Worm (Caenorhabditis elegans): ENCODE measurements around the gene F10A3.4.

F10A3.4 gene

DNA sequence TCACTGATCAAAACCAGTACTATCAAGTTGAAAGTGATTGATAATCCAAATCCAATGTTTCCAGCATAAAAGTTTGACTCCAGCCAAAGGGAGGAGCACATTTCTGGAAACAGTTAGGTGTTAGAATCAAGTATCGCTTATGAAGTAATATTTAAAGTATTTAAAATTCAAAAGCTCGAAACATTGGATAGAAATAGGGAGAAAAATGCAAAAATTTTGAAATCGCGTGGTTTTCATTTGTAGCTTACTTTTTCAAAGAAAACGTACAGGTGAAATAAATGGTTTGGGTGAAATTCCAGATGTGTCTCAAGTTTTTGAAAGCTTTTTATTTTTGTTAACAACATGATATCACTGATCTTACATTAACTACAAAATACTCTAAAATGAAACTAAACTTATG lies 20.1 kb downstream of the F10A3.4 start, which contains the start of gene str-111:
str-111 (minus strand) TSS at position 101 of the 400 bp plus-strand sequence.
- TF ChIP-seq med-1 (GFP tag; optimal IDR thresholded peaks at IDR 0.05; ENCODE audit: insufficient read depth), result no peak
- no peak for TF ChIP-seq ref-1 (GFP tag; conservative IDR thresholded peaks at IDR 0.05)
- TF ChIP-seq cog-1 (tag; optimal IDR thresholded peaks at IDR 0.05), result no peak

DNA sequence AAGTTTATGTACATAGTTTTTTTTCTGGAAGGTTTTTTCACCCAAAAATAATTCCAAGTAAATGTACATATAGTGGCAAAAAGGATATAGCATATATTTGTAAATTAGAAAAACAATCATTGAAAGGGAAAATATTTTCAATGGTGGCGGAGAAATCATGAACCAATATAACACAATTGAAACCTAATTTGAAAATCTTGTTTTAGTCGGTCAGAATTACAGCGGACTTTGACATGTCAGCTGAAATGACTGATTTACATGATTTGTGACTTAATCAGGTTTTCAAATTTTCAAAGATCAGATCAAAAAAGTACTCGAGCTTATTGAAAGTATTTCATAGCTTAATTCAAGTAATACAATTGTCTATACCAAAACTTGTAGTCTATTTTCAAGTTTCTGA lies 22.8 kb downstream of the F10A3.4 start, which contains the start of gene K05D4.9:
K05D4.9 (minus strand) TSS at position 101 of the 400 bp plus-strand sequence.
- no peak for TF ChIP-seq cog-1 (tag; optimal IDR thresholded peaks at IDR 0.05)
- TF ChIP-seq T22C8.4 (GFP tag; IDR thresholded peaks at IDR 0.05), result no peak
- no peak for TF ChIP-seq ref-1 (GFP tag; conservative IDR thresholded peaks at IDR 0.05)
- TF ChIP-seq ztf-29 (GFP tag; IDR thresholded peaks at IDR 0.05), result no peak
- no peak for TF ChIP-seq tab-1 (GFP tag; IDR thresholded peaks at IDR 0.05)
- TF ChIP-seq ztf-23 (GFP tag; IDR thresholded peaks at IDR 0.05), result no peak
- TF ChIP-seq med-1 (GFP tag; optimal IDR thresholded peaks at IDR 0.05; ENCODE audit: insufficient read depth), result no peak
- TF ChIP-seq flt-1 (GFP tag; IDR thresholded peaks at IDR 0.05), result no peak
- no peak for TF ChIP-seq klf-2 (GFP tag; conservative IDR thresholded peaks at IDR 0.05)

DNA sequence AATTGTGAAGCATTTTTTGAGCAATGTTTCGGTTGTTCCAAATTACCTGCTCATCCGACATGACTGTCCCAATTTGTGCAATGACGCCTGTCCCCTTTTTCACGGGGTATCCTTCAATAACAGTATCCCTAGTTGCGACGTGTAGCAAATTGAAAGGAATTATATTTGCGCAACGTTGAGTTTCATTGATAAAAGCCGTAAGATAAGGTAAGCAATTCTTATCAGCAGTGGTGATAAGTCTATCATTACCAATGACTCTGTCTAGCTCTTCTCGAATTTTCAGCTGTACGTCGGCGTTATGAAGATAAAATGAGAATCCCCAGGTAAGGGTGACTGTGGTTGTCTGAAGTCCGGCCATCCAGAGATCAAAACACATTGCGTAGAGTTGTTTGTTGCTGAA lies 25.2 kb downstream of the F10A3.4 start:
- TF ChIP-seq tab-1 (GFP tag; IDR thresholded peaks at IDR 0.05), result no peak
- TF ChIP-seq ref-1 (GFP tag; conservative IDR thresholded peaks at IDR 0.05), result no peak
- TF ChIP-seq med-1 (GFP tag; optimal IDR thresholded peaks at IDR 0.05; ENCODE audit: insufficient read depth), result no peak
- TF ChIP-seq flt-1 (GFP tag; IDR thresholded peaks at IDR 0.05), result no peak

DNA sequence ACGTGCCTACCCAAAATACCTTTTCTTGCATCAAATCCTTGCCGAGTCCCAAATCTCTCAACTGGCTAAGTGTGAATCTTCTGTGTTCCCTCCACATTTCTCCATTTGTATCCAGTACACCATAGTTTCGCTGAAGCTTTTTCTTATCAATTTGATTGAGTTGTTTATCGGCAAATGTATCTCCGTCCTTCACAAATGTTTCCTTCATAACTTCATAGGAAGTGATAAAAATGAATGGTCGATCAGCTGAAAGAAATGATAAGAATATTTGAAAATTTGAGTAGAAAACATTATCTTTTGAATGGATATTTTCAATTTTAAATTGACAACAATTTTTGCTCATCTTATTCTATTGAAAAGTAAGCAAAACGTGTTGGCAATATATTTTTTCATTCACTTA lies 26.3 kb downstream of the F10A3.4 start:
- TF ChIP-seq ztf-23 (GFP tag; IDR thresholded peaks at IDR 0.05) (no peak), T22C8.4 (GFP tag; IDR thresholded peaks at IDR 0.05) (no peak), ztf-29 (GFP tag; IDR thresholded peaks at IDR 0.05) (no peak), med-1 (GFP tag; optimal IDR thresholded peaks at IDR 0.05; ENCODE audit: insufficient read depth) (no peak), klf-2 (GFP tag; conservative IDR thresholded peaks at IDR 0.05) (no peak), flt-1 (GFP tag; IDR thresholded peaks at IDR 0.05) (no peak), ref-1 (GFP tag; conservative IDR thresholded peaks at IDR 0.05) (no peak), tab-1 (GFP tag; IDR thresholded peaks at IDR 0.05) (no peak), cog-1 (tag; optimal IDR thresholded peaks at IDR 0.05) (no peak)

DNA sequence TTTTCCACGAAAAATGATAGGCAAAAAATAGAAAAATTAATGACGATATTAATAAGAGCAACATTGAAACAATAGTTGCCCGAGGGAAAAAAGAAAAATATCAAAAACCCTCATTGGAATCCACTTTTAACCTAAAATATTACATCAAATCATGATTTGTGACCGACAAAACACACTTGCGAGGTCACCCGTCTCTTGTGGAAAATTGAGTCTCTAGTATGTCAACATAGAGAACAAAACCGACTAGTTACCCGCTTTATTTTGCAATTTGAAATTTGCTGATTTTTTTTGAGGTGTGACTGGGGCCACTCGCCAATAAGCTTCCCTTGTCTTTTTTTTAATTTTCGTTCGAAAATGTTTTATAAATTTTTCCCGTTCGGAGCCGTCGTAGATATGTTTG lies 26.9 kb downstream of the F10A3.4 start, which contains the start of gene cyp-33D1:
cyp-33D1 (minus strand) TSS at position 101 of the 400 bp plus-strand sequence.
- TF ChIP-seq tab-1 (GFP tag; IDR thresholded peaks at IDR 0.05) (no peak), flt-1 (GFP tag; IDR thresholded peaks at IDR 0.05) (no peak), klf-2 (GFP tag; conservative IDR thresholded peaks at IDR 0.05) (no peak), ztf-23 (GFP tag; IDR thresholded peaks at IDR 0.05) (no peak), ref-1 (GFP tag; conservative IDR thresholded peaks at IDR 0.05) (no peak), cog-1 (tag; optimal IDR thresholded peaks at IDR 0.05) (no peak), T22C8.4 (GFP tag; IDR thresholded peaks at IDR 0.05) (no peak), med-1 (GFP tag; optimal IDR thresholded peaks at IDR 0.05; ENCODE audit: insufficient read depth) (no peak), ztf-29 (GFP tag; IDR thresholded peaks at IDR 0.05) (no peak)

DNA sequence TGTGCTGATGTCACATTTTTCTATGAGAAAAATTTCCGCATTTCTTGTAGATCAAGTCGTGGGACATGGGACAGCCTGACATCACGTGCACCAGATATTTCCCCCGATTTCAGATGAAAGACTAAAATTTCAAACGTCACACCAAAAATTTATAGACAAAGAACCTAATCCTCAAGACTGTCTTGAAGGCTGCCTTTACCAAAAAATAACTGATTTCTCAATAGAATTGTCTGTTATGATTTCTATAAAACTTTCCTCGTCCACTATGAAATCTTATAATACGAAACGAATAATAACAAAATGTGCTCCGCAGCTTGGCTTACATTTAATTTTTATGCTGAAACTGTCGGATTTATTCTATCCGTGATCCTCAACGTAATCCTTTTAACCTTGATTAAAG lies 31.4 kb downstream of the F10A3.4 start, which contains the start of gene str-106:
str-106 (plus strand) TSS at position 301 of the 400 bp plus-strand sequence.
- no peak for TF ChIP-seq med-1 (GFP tag; optimal IDR thresholded peaks at IDR 0.05; ENCODE audit: insufficient read depth)
- TF ChIP-seq cog-1 (tag; optimal IDR thresholded peaks at IDR 0.05), result no peak
- TF ChIP-seq ztf-29 (GFP tag; IDR thresholded peaks at IDR 0.05), result no peak
- no peak for TF ChIP-seq T22C8.4 (GFP tag; IDR thresholded peaks at IDR 0.05)

DNA sequence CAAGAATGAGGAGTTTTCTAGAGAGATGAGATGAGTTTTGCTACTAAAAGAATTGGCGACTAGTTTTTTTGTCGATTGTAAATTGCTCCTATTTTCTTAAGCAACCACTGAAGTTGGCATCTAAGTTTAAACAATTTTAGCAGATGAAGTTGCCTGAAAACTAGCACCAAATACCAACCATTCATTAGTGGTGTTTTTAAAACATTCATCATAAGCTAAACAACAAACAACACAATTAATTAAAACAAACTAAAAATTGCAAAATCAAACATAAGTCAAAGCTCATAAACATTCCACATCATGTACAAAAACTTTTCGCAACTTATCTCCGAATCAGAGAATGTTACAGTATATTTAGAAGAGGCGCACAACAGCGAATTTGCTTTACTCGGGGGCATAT lies 33.2 kb downstream of the F10A3.4 start, which contains the start of gene srz-13:
srz-13 (plus strand) TSS at position 301 of the 400 bp plus-strand sequence.
- TF ChIP-seq flt-1 (GFP tag; IDR thresholded peaks at IDR 0.05) (no peak), T22C8.4 (GFP tag; IDR thresholded peaks at IDR 0.05) (no peak), klf-2 (GFP tag; conservative IDR thresholded peaks at IDR 0.05) (no peak), tab-1 (GFP tag; IDR thresholded peaks at IDR 0.05) (no peak), ztf-29 (GFP tag; IDR thresholded peaks at IDR 0.05) (no peak), med-1 (GFP tag; optimal IDR thresholded peaks at IDR 0.05; ENCODE audit: insufficient read depth) (no peak), ref-1 (GFP tag; conservative IDR thresholded peaks at IDR 0.05) (no peak), cog-1 (tag; optimal IDR thresholded peaks at IDR 0.05) (no peak), ztf-23 (GFP tag; IDR thresholded peaks at IDR 0.05) (no peak)

DNA sequence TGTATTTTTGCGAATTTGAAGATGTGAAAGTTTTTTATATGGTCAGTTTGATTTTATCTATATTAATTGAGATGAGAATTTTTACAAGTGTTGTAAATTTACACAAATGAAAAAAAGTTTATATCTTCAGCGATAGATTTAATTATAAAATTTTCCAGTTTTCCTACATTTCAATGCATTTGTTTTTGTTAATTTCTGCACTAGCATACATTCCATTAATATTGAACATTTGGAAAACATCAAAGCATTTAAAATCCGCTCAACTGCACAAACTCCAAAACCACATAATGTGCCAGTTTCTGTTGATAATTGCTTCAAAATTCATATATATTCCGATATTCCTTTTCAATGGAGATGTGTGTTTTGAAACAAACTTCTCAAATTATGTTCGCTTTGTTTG lies 34.0 kb downstream of the F10A3.4 start, which contains the start of gene srh-277:
srh-277 (plus strand) TSS at position 301 of the 400 bp plus-strand sequence.
- TF ChIP-seq flt-1 (GFP tag; IDR thresholded peaks at IDR 0.05) (no peak), klf-2 (GFP tag; conservative IDR thresholded peaks at IDR 0.05) (no peak), med-1 (GFP tag; optimal IDR thresholded peaks at IDR 0.05; ENCODE audit: insufficient read depth) (no peak), ztf-23 (GFP tag; IDR thresholded peaks at IDR 0.05) (no peak), T22C8.4 (GFP tag; IDR thresholded peaks at IDR 0.05) (no peak), ztf-29 (GFP tag; IDR thresholded peaks at IDR 0.05) (no peak), ref-1 (GFP tag; conservative IDR thresholded peaks at IDR 0.05) (no peak), tab-1 (GFP tag; IDR thresholded peaks at IDR 0.05) (no peak), cog-1 (tag; optimal IDR thresholded peaks at IDR 0.05) (no peak)

DNA sequence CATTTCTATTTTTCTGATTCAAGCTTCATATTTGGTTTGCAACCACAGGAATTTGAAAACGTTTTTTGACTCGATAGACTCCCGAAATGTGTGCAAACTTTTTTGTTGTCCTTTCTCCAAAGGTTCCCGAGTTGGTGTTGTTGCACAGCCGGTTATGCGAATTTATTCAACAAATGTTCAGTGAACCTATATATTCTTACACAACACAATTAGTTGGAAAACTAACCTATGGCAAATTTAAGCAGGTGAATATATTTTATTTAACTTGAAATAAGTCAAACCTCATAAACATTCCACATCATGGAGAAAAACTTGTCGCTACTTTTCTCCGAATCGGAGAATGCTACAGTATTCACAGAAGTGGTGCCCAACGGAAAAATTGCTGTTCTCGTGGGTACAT lies 34.5 kb downstream of the F10A3.4 start, which contains the start of gene srz-14:
srz-14 (plus strand) TSS at position 301 of the 400 bp plus-strand sequence.
- no peak for TF ChIP-seq ztf-23 (GFP tag; IDR thresholded peaks at IDR 0.05)

DNA sequence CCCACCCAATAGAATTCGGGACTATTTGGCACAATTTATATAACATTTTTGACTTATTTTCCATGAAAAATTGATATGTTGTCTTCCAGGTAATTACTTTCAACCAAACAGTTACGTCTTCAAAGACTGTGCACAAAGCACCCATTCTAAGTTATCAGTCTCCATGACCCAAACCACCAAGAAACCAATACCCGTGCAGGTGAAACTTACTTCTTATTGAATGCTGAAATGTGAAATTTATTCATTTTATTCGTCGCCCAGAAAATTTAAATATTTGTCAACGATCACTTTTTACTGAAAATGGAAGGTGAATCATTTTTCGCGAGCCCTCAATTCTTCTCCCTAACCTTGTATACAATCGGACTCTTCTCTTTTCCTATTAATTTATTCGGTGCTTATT lies 41.6 kb downstream of the F10A3.4 start, which contains the start of gene srh-281:
srh-281 (plus strand) TSS at position 301 of the 400 bp plus-strand sequence.
- TF ChIP-seq med-1 (GFP tag; optimal IDR thresholded peaks at IDR 0.05; ENCODE audit: insufficient read depth), result no peak
- no peak for TF ChIP-seq cog-1 (tag; optimal IDR thresholded peaks at IDR 0.05)
- no peak for TF ChIP-seq flt-1 (GFP tag; IDR thresholded peaks at IDR 0.05)
- TF ChIP-seq ztf-23 (GFP tag; IDR thresholded peaks at IDR 0.05), result no peak
- no peak for TF ChIP-seq T22C8.4 (GFP tag; IDR thresholded peaks at IDR 0.05)
- TF ChIP-seq ref-1 (GFP tag; conservative IDR thresholded peaks at IDR 0.05), result no peak
- no peak for TF ChIP-seq tab-1 (GFP tag; IDR thresholded peaks at IDR 0.05)
- TF ChIP-seq ztf-29 (GFP tag; IDR thresholded peaks at IDR 0.05), result no peak
- TF ChIP-seq klf-2 (GFP tag; conservative IDR thresholded peaks at IDR 0.05), result no peak

All from whole organism, midembryonic.